Fruit fly (Drosophila melanogaster) S2 (cell line): ENCODE results near the gene side-VII.

Source experiments
- CG8478 ChIP-seq: fragments of >200 bp; optimal IDR thresholded peaks from 2 replicates; lab custom pipeline; 2018
- CTCF ChIP-seq, 2 experiments: fragments of >200 bp; optimal IDR thresholded peaks; 2 replicates each; lab custom pipeline; 2018

DNA sequence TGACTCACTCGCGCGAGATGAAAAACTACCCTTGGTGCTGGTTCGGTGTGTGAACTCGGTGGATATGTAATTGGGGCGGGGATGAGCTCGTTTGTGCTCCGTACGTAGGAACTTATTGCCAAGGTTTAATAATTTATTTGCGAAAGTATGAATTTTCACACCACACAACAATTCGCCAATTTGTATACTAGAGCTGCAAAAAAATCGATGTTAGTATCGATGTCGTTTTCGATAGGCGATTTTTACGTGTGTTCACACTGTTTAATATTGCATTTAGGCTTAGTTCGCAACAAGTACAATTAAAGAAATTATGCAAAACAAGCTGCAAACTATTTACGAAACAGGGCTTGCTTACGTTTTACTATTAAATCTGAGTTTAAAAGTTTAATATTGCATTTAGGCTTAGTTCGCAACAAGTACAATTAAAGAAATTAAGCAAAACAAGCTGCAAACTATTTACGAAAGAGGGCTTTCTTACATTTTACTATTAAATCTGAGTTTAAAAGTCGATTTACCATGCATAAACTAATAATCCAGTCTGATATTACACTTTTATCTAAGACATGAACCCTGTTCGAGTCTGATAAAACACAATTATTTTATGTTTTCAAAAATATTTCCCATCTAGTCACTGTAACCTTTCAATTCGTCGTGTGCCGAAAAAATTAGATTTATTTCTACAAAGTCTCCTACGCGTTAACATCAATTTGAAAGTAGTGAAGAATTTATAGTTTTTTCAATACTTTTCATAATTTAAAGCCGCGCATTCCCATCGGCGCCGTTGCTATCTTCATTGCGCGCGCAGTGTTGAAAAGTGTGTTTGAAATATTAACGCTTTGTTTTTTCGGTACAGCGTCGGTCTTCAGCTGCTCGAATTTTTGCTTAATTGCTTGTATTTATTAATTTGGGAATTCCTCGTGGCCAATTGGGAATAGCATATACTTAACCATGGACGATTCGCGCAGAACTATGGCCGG lies 23.5 kb upstream of the side-VII start, which contains the start of the genes Snap24 and CG8478:
- TF ChIP-seq CTCF (optimal IDR thresholded peaks at IDR 0.05; lab: Kevin White, UChicago) (no peak), CG8478 (lab: Kevin White, UChicago) (no peak)
